Worm (Caenorhabditis elegans): ENCODE measurements around the gene fbxb-25.

fbxb-25 gene

ce11 chrII:1719153-1719552, 35.3 kb downstream of the fbxb-25 start, which contains the start of gene fbxb-48:
TSS of gene fbxb-48 (minus strand) at chrII:1719253.
- TF ChIP-seq unc-62 (GFP tag; optimal IDR thresholded peaks at IDR 0.05): no peak

DNA sequence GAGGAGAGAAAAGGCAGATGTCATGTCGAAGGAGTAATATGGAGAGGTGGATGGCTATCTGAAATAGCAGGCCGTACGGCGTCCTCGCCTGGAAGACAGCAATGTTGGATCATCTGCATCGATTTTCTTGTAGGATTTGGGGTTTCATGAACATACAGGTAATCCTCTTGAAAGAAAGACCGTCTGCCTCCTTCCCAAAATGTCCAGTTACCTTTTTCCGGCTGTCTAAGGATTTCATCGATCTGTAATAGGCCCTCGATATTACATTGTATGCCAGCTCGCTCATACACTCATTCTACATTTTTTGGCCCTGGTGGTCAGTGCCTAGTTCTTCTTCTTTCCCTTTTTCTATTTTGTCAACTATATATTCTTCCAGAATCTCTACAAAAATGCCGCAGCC, 38.6 kb downstream of the fbxb-25 start, which contains the start of the genes fbxb-5 and btb-8:
Gene fbxb-5 (minus strand): TSS at position 101 of the 400 bp plus-strand sequence.
Gene btb-8 (plus strand): TSS at position 377 of the 400 bp plus-strand sequence.
- no peak for TF ChIP-seq unc-62 (GFP tag; optimal IDR thresholded peaks at IDR 0.05)

ce11 chrII:1724314-1724713, 40.5 kb downstream of the fbxb-25 start, which contains the start of gene fbxb-11:
TSS of gene fbxb-11 (plus strand) at chrII:1724614.
- TF ChIP-seq unc-62 (GFP tag; optimal IDR thresholded peaks at IDR 0.05): no peak

- TF ChIP-seq unc-62 (GFP tag; optimal IDR thresholded peaks at IDR 0.05): no peak
These were observed 41.9 kb downstream of the fbxb-25 start, which contains the start of gene F45C12.17 for ce11 chrII:1725735-1726134. TSS of gene F45C12.17 (plus strand) at chrII:1726111.

DNA sequence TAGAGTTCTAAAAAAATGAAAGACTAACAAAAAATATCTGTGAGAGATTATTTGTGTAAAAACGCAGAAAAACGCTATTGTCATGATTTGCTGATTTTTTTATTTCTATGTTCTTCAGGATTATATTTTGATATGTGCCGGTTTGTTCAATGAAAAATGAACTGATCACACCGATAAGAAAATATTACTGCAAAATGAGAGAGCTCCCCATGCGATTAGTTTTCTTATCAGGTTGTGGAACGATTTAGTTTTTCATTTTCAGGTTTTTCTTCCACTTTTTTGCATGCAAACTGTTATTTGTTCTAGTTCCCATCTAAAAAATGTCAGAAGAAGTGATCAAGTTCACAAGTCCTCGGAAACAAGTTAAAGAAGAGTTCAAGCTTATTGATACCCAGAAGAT, 44.4 kb downstream of the fbxb-25 start, which contains the start of gene btb-9:
Gene btb-9 (plus strand): TSS at position 254 of the 400 bp plus-strand sequence.
- TF ChIP-seq unc-62 (GFP tag; optimal IDR thresholded peaks at IDR 0.05): no peak

ce11 chrII:1730103-1730502, 46.3 kb downstream of the fbxb-25 start, which contains the start of gene ceh-81:
TSS of gene ceh-81 (plus strand) at chrII:1730403.
- TF ChIP-seq unc-62 (GFP tag; optimal IDR thresholded peaks at IDR 0.05): no peak

- TF ChIP-seq unc-62 (GFP tag; optimal IDR thresholded peaks at IDR 0.05): no peak
These were observed 48.1 kb downstream of the fbxb-25 start, which contains the start of gene ceh-82 for ce11 chrII:1731932-1732331. TSS of gene ceh-82 (plus strand) at chrII:1732232.

All from whole organism, dauer.